Worm (Caenorhabditis elegans) whole organism, L1 larva: ENCODE results near the gene Y38H6C.9.

ENCODE experiments used
- C16A3.4 ChIP-seq: fragments of 150-350 bp; optimal IDR thresholded peaks from 2 replicates; lab custom pipeline; 2014; ENCODE audit warnings: missing biosample characterization, missing genetic modification characterization
- F16B12.6 ChIP-seq: fragments of 150-350 bp; optimal IDR thresholded peaks from 2 replicates; lab custom pipeline; 2014; ENCODE audit warnings: missing biosample characterization, missing genetic modification characterization
- alr-1 ChIP-seq: fragments of 200-800 bp; sonication (Bioruptor generic); optimal IDR thresholded peaks from 2 replicates; lab custom pipeline; 2018; ENCODE audit warnings: borderline replicate concordance, mild to moderate bottlenecking, missing genetic modification characterization, missing compliant biosample characterization
- ama-1 ChIP-seq: fragments of 150-350 bp; optimal IDR thresholded peaks from 2 replicates; lab custom pipeline; 2014
- ceh-63 ChIP-seq: fragments of 200-800 bp; sonication (Bioruptor generic); optimal IDR thresholded peaks from 2 replicates; lab custom pipeline; 2018; ENCODE audit warnings: mild to moderate bottlenecking, missing genetic modification characterization, missing compliant biosample characterization
- ceh-8 ChIP-seq: fragments of 200-800 bp; sonication (Bioruptor generic); optimal IDR thresholded peaks from 2 replicates; lab custom pipeline; 2018; ENCODE audit warnings: mild to moderate bottlenecking, missing genetic modification characterization, moderate library complexity, missing compliant biosample characterization
- ces-1 ChIP-seq: fragments of 150-350 bp; optimal IDR thresholded peaks from 2 replicates; lab custom pipeline; 2014; ENCODE audit warnings: missing biosample characterization, missing genetic modification reagents, missing genetic modification characterization
- dpl-1 ChIP-seq, 3 experiments: fragments of 150-350 bp in 2 of 3; sonication (generic microtip) in 1 of 3; optimal IDR thresholded peaks; 2 replicates each; lab custom pipeline; 2014 to 2017; ENCODE audit warnings: missing biosample characterization in 3 of 3, missing genetic modification characterization in 3 of 3, missing genetic modification reagents in 3 of 3
- efl-3 ChIP-seq: fragments of 200-800 bp; sonication (Bioruptor generic); optimal IDR thresholded peaks from 2 replicates; lab custom pipeline; 2018; ENCODE audit warnings: mild to moderate bottlenecking, missing genetic modification characterization, missing compliant biosample characterization
- egl-13 ChIP-seq: sonication (generic microtip); optimal IDR thresholded peaks from 2 replicates; lab custom pipeline; 2016; ENCODE audit warnings: missing genotype, missing genetic modification reagents, missing genetic modification characterization, missing compliant biosample characterization
- elt-2 ChIP-seq: sonication (generic microtip); optimal IDR thresholded peaks from 2 replicates; lab custom pipeline; 2016; ENCODE audit warnings: missing genetic modification characterization, mild to moderate bottlenecking, inconsistent platforms, missing compliant biosample characterization, missing genetic modification reagents
- ets-5 ChIP-seq: fragments of 200-800 bp; sonication (Bioruptor generic); IDR thresholded peaks from 2 replicates; pipeline ENCODE4 v1.3.6; 2022; ENCODE audit warnings: missing genetic modification characterization, missing compliant biosample characterization
- fkh-4 ChIP-seq: sonication (generic microtip); optimal IDR thresholded peaks from 2 replicates; lab custom pipeline; 2016; ENCODE audit warnings: missing compliant biosample characterization, missing genetic modification characterization, borderline replicate concordance
- fos-1 ChIP-seq: fragments of 150-350 bp; optimal IDR thresholded peaks from 2 replicates; lab custom pipeline; 2014; ENCODE audit warnings: missing biosample characterization, missing genetic modification characterization
- grh-1 ChIP-seq: fragments of 200-800 bp; sonication (Bioruptor generic); IDR thresholded peaks from 2 replicates; pipeline ENCODE4 v1.3.6; 2022; ENCODE audit warnings: missing genetic modification reagents, missing genetic modification characterization, missing compliant biosample characterization
- hlh-17 ChIP-seq: fragments of 200-800 bp; sonication (Bioruptor generic); optimal IDR thresholded peaks from 2 replicates; lab custom pipeline; 2018; ENCODE audit warnings: missing genetic modification characterization, mild to moderate bottlenecking, missing compliant biosample characterization, moderate library complexity, borderline replicate concordance
- hlh-4 ChIP-seq: sonication (generic microtip); optimal IDR thresholded peaks from 2 replicates; lab custom pipeline; 2016; ENCODE audit warnings: mild to moderate bottlenecking, missing genetic modification characterization, missing compliant biosample characterization
- hpl-2 ChIP-seq: fragments of 150-350 bp; optimal IDR thresholded peaks from 2 replicates; lab custom pipeline; 2014; ENCODE audit warnings: missing biosample characterization, missing genetic modification reagents, missing genetic modification characterization
- irx-1 ChIP-seq: sonication (generic microtip); optimal IDR thresholded peaks from 2 replicates; lab custom pipeline; 2016; ENCODE audit warnings: missing genetic modification characterization, missing compliant biosample characterization
- isw-1 ChIP-seq: fragments of 200-800 bp; sonication (Bioruptor generic); IDR thresholded peaks from 2 replicates; pipeline ENCODE4 v1.3.6; 2022; ENCODE audit warnings: missing genetic modification characterization, missing compliant biosample characterization
- lin-35 ChIP-seq, 2 experiments: fragments of 150-350 bp; optimal IDR thresholded peaks; 2 replicates each; lab custom pipeline; 2014; ENCODE audit warnings: missing biosample characterization in 2 of 2, missing genetic modification characterization in 2 of 2, missing genetic modification reagents in 2 of 2
- lin-39 ChIP-seq: fragments of 150-350 bp; optimal IDR thresholded peaks from 2 replicates; lab custom pipeline; 2014; ENCODE audit warnings: missing biosample characterization, missing genetic modification reagents, missing genetic modification characterization
- lir-3 ChIP-seq: sonication (generic microtip); optimal IDR thresholded peaks from 2 replicates; lab custom pipeline; 2016; ENCODE audit warnings: mild to moderate bottlenecking, missing genetic modification characterization, moderate library complexity, missing compliant biosample characterization; ENCODE audit not compliant: poor library complexity
- lsy-2 ChIP-seq, 2 experiments: fragments of 150-350 bp; optimal IDR thresholded peaks; 2 replicates each; lab custom pipeline; 2014; ENCODE audit warnings: missing biosample characterization in 2 of 2, missing genetic modification characterization in 2 of 2
- mep-1 ChIP-seq: fragments of 150-350 bp; optimal IDR thresholded peaks from 2 replicates; lab custom pipeline; 2014; ENCODE audit warnings: missing biosample characterization, missing genetic modification characterization
- nhr-12 ChIP-seq: sonication (generic microtip); optimal IDR thresholded peaks from 2 replicates; lab custom pipeline; 2017; ENCODE audit warnings: missing biosample characterization, missing genetic modification characterization
- nhr-20 ChIP-seq: sonication (generic microtip); optimal IDR thresholded peaks from 2 replicates; lab custom pipeline; 2016; ENCODE audit warnings: mild to moderate bottlenecking, missing genetic modification characterization, missing compliant biosample characterization
- nhr-237 ChIP-seq: fragments of 150-350 bp; optimal IDR thresholded peaks from 2 replicates; lab custom pipeline; 2014; ENCODE audit warnings: missing biosample characterization, missing genetic modification characterization
- nhr-71 ChIP-seq: sonication (generic microtip); optimal IDR thresholded peaks from 2 replicates; lab custom pipeline; 2016; ENCODE audit warnings: mild to moderate bottlenecking, missing genetic modification characterization, moderate library complexity, missing compliant biosample characterization
- nhr-76 ChIP-seq: sonication (generic microtip); optimal IDR thresholded peaks from 2 replicates; lab custom pipeline; 2017; ENCODE audit warnings: missing biosample characterization, missing genetic modification characterization
- nhr-77 ChIP-seq: fragments of 150-350 bp; optimal IDR thresholded peaks from 2 replicates; lab custom pipeline; 2014; ENCODE audit warnings: missing biosample characterization, missing genetic modification characterization
- nhr-85 ChIP-seq: sonication (generic microtip); peaks from one replicate; lab custom pipeline; 2016; ENCODE audit warnings: missing genetic modification characterization, inconsistent platforms, missing compliant biosample characterization
- pag-3 ChIP-seq: sonication (generic microtip); optimal IDR thresholded peaks from 2 replicates; lab custom pipeline; 2017; ENCODE audit warnings: missing genetic modification characterization, mild to moderate bottlenecking, missing compliant biosample characterization, antibody characterized with exemption, borderline replicate concordance; ENCODE audit not compliant: insufficient read depth
- pqm-1 ChIP-seq: sonication (generic microtip); optimal IDR thresholded peaks from 3 replicates; lab custom pipeline; 2017; ENCODE audit warnings: missing biosample characterization, missing genetic modification characterization
- rnt-1 ChIP-seq: sonication (generic microtip); optimal IDR thresholded peaks from 2 replicates; lab custom pipeline; 2016; ENCODE audit warnings: mild to moderate bottlenecking, missing genetic modification characterization, moderate library complexity, missing compliant biosample characterization
- skn-1 ChIP-seq: fragments of 150-350 bp; optimal IDR thresholded peaks from 2 replicates; lab custom pipeline; 2014; ENCODE audit warnings: missing biosample characterization, missing genetic modification characterization
- snpc-4 ChIP-seq: fragments of 150-350 bp; optimal IDR thresholded peaks from 2 replicates; lab custom pipeline; 2014; ENCODE audit warnings: missing biosample characterization, missing genetic modification characterization
- snu-23 ChIP-seq: sonication (generic microtip); optimal IDR thresholded peaks from 2 replicates; lab custom pipeline; 2016; ENCODE audit warnings: missing genetic modification characterization, missing compliant biosample characterization
- sox-4 ChIP-seq: sonication (generic microtip); optimal IDR thresholded peaks from 2 replicates; lab custom pipeline; 2016; ENCODE audit warnings: missing genetic modification characterization, missing compliant biosample characterization
- sptf-1 ChIP-seq: fragments of 150-350 bp; optimal IDR thresholded peaks from 2 replicates; lab custom pipeline; 2014; ENCODE audit warnings: missing biosample characterization, missing genetic modification characterization
- sup-37 ChIP-seq: fragments of 200-800 bp; sonication (Bioruptor generic); optimal IDR thresholded peaks from 2 replicates; lab custom pipeline; 2018; ENCODE audit warnings: mild to moderate bottlenecking, missing genetic modification characterization, missing compliant biosample characterization
- swsn-7 ChIP-seq: sonication (generic microtip); optimal IDR thresholded peaks from 2 replicates; lab custom pipeline; 2016; ENCODE audit warnings: missing genetic modification characterization, missing compliant biosample characterization
- unc-30 ChIP-seq: sonication (generic microtip); optimal IDR thresholded peaks from 2 replicates; lab custom pipeline; 2017; ENCODE audit warnings: missing biosample characterization, missing genetic modification characterization
- unc-62 ChIP-seq: fragments of 150-350 bp; optimal IDR thresholded peaks from 2 replicates; lab custom pipeline; 2014; ENCODE audit warnings: missing biosample characterization, missing genetic modification reagents, missing genetic modification characterization
- unc-86 ChIP-seq: sonication (generic microtip); optimal IDR thresholded peaks from 2 replicates; lab custom pipeline; 2016; ENCODE audit warnings: missing genetic modification characterization, missing compliant biosample characterization
- unc-98 ChIP-seq: fragments of 200-800 bp; sonication (Bioruptor generic); IDR thresholded peaks from 2 replicates; pipeline ENCODE4 v1.3.6; 2022; ENCODE audit warnings: missing genetic modification characterization, missing compliant biosample characterization
- vab-15 ChIP-seq: sonication (generic microtip); optimal IDR thresholded peaks from 2 replicates; lab custom pipeline; 2017; ENCODE audit warnings: missing genotype, mild to moderate bottlenecking, missing genetic modification characterization, missing compliant biosample characterization
- zag-1 ChIP-seq: fragments of 150-350 bp; optimal IDR thresholded peaks from 2 replicates; lab custom pipeline; 2014; ENCODE audit warnings: missing biosample characterization, missing genetic modification characterization
- ztf-4 ChIP-seq: fragments of 150-350 bp; optimal IDR thresholded peaks from 2 replicates; lab custom pipeline; 2014; ENCODE audit warnings: missing biosample characterization, missing genetic modification characterization

The Y38H6C.9 gene

ce11 chrV:20480790-20481189 is 41.3 kb downstream of the Y38H6C.9 start:
- TF ChIP-seq unc-30 (tag; lab: Kevin White, UChicago) (no peak), pqm-1 (tag; lab: Kevin White, UChicago) (no peak), nhr-85 (tag; lab: Kevin White, UChicago) (no peak), zag-1 (no peak), irx-1 (tag; lab: Kevin White, UChicago) (no peak), nhr-71 (tag; lab: Kevin White, UChicago) (no peak), unc-98 (GFP tag; lab: Robert Waterston, UW) (no peak), sptf-1 (tag; lab: Kevin White, UChicago) (no peak), skn-1 (tag; lab: Kevin White, UChicago) (no peak), swsn-7 (no peak), nhr-77 (tag; lab: Kevin White, UChicago) (no peak), dpl-1 (GFP tag; optimal IDR thresholded peaks at IDR 0.05; lab: Kevin White, UChicago) (no peak), C16A3.4 (tag; lab: Kevin White, UChicago) (no peak), nhr-237 (tag; lab: Kevin White, UChicago) (no peak), sup-37 (GFP tag; lab: Kevin White, UChicago) (no peak), snpc-4 (tag; lab: Kevin White, UChicago) (no peak)
- TF ChIP-seq, all 84 proteins: peak for 0

ce11 chrV:20479013-20479739 is 42.9 kb downstream of the Y38H6C.9 start, which contains the start of the genes calf-1 and rpl-2:
calf-1 (minus strand) TSS chrV:20479089.
rpl-2 (plus strand) TSS chrV:20479689.
- TF ChIP-seq lin-39 (tag; lab: Kevin White, UChicago) (no peak), rnt-1 (tag; lab: Kevin White, UChicago) (peak; percentile 62), snu-23 (GFP tag; lab: Kevin White, UChicago) (peak; percentile 79), egl-13 (tag; lab: Kevin White, UChicago) (no peak), nhr-12 (no peak), ceh-63 (GFP tag; lab: Kevin White, UChicago) (no peak), hpl-2 (no peak), sptf-1 (tag; lab: Kevin White, UChicago) (no peak), zag-1 (no peak), snpc-4 (tag; lab: Kevin White, UChicago) (no peak), irx-1 (tag; lab: Kevin White, UChicago) (no peak), unc-98 (GFP tag; lab: Robert Waterston, UW) (no peak), F16B12.6 (tag; lab: Kevin White, UChicago) (peak; percentile 57), ces-1 (GFP tag; lab: Kevin White, UChicago) (no peak), mep-1 (tag; lab: Kevin White, UChicago) (peak; percentile 79), nhr-237 (tag; lab: Kevin White, UChicago) (peak; percentile 9), hlh-17 (GFP tag; lab: Kevin White, UChicago) (no peak), unc-62 (GFP tag; lab: Kevin White, UChicago) (no peak), ceh-8 (GFP tag; lab: Kevin White, UChicago) (no peak), pag-3 (tag; lab: Kevin White, UChicago) (no peak), vab-15 (tag; lab: Kevin White, UChicago) (no peak), isw-1 (GFP tag; lab: Robert Waterston, UW) (peak; percentile 51), lsy-2 (tag; optimal IDR thresholded peaks at IDR 0.05; lab: Kevin White, UChicago) (peak; percentile 33 to 86), sox-4 (no peak), unc-86 (no peak), efl-3 (GFP tag; lab: Kevin White, UChicago) (no peak), lir-3 (tag; lab: Kevin White, UChicago) (no peak), elt-2 (tag; lab: Kevin White, UChicago) (no peak), ztf-4 (tag; lab: Kevin White, UChicago) (no peak), ets-5 (GFP tag; lab: Robert Waterston, UW) (no peak), nhr-77 (tag; lab: Kevin White, UChicago) (peak; percentile 14), fos-1 (tag; lab: Kevin White, UChicago) (no peak), lin-35 (GFP tag; optimal IDR thresholded peaks at IDR 0.05; lab: Kevin White, UChicago) (peak; percentile 62 to 84), hlh-4 (tag; lab: Kevin White, UChicago) (no peak), nhr-20 (tag; lab: Kevin White, UChicago) (peak; percentile 51), dpl-1 (GFP tag; optimal IDR thresholded peaks at IDR 0.05; lab: Kevin White, UChicago) (peak; percentile 55 to 67 (median 63)), ama-1 (lab: Kevin White, UChicago) (no peak), alr-1 (tag; lab: Kevin White, UChicago) (no peak), fkh-4 (tag; lab: Kevin White, UChicago) (no peak), nhr-76 (tag; lab: Kevin White, UChicago) (no peak), pqm-1 (tag; lab: Kevin White, UChicago) (no peak), grh-1 (GFP tag; lab: Robert Waterston, UW) (no peak)
